Fruit fly (Drosophila melanogaster): ENCODE data around the gene CG31323.

CG31323 gene

DNA sequence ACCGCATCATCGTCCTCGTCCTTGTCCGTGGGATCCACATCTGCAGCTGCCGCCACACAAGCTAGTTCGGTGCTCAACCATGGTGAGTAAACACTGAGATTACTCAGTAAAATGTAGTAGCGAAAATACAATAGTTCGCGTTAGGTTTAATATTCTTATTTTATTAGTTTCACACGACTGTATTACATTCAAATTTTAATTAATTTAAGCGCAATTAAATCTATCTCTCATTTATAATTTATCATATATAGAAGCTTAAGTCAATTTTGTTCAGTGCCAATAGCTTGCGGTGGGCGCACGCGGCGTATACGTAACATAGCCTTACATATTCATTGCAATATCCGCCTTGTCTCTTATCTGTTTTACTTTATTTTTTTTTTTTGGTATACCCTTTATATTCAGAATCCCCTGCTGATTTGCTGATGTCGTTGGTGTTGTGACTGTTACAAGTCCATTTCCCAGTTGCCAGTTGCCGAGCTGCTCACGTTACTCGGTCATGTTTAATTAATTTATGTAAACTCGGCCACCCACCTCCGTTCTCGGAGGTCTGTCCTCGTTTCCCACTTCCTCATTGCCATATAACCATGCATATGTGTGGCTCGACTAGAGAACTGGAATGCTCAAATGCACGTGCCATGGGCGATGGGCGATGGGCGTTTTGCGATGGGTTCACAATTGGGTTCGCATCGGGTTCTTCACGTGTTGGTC, 45.9 kb upstream of the CG31323 start (continued):
- TF ChIP-seq eg (GFP tag; IDR thresholded peaks at IDR 0.05) (peak; percentile 54; the same call in 2 of the 3 replicates), dac (GFP tag; optimal IDR thresholded peaks at IDR 0.05) (no peak), fd59A (GFP tag; optimal IDR thresholded peaks at IDR 0.05) (no peak), CG10669 (GFP tag; optimal IDR thresholded peaks at IDR 0.05) (no peak), CG11762 (GFP tag; optimal IDR thresholded peaks at IDR 0.05; ENCODE audit: insufficient read depth) (no peak), esn (GFP tag; optimal IDR thresholded peaks at IDR 0.05) (no peak), CG16779 (tag; optimal IDR thresholded peaks at IDR 0.05) (no peak), acj6 (GFP tag; optimal IDR thresholded peaks at IDR 0.05) (no peak), CG8632 (GFP tag; optimal IDR thresholded peaks at IDR 0.05) (no peak), svp (GFP tag) (peak; percentile 64), Hr4 (GFP tag; optimal IDR thresholded peaks at IDR 0.05) (peak; percentile 56), CG3032 (tag; optimal IDR thresholded peaks at IDR 0.05) (no peak), CG15336 (GFP tag; IDR thresholded peaks at IDR 0.05) (peak; percentile 56), CG11294 (GFP tag; IDR thresholded peaks at IDR 0.05) (no peak), CG6808 (GFP tag; optimal IDR thresholded peaks at IDR 0.05) (no peak), CG6854 (GFP tag; optimal IDR thresholded peaks at IDR 0.05) (no peak), Ets21C (GFP tag; optimal IDR thresholded peaks at IDR 0.05) (no peak), salr (GFP tag; optimal IDR thresholded peaks at IDR 0.05) (no peak), CG10631 (GFP tag; optimal IDR thresholded peaks at IDR 0.05) (peak; percentile 19), cyc (GFP tag; optimal IDR thresholded peaks at IDR 0.05) (no peak), CG6276 (GFP tag; optimal IDR thresholded peaks at IDR 0.05) (peak; percentile 1), Eip78C (GFP tag) (peak; percentile 56), CG4318 (GFP tag; optimal IDR thresholded peaks at IDR 0.05) (no peak), Met (GFP tag; optimal IDR thresholded peaks at IDR 0.05) (peak; percentile 3)

DNA sequence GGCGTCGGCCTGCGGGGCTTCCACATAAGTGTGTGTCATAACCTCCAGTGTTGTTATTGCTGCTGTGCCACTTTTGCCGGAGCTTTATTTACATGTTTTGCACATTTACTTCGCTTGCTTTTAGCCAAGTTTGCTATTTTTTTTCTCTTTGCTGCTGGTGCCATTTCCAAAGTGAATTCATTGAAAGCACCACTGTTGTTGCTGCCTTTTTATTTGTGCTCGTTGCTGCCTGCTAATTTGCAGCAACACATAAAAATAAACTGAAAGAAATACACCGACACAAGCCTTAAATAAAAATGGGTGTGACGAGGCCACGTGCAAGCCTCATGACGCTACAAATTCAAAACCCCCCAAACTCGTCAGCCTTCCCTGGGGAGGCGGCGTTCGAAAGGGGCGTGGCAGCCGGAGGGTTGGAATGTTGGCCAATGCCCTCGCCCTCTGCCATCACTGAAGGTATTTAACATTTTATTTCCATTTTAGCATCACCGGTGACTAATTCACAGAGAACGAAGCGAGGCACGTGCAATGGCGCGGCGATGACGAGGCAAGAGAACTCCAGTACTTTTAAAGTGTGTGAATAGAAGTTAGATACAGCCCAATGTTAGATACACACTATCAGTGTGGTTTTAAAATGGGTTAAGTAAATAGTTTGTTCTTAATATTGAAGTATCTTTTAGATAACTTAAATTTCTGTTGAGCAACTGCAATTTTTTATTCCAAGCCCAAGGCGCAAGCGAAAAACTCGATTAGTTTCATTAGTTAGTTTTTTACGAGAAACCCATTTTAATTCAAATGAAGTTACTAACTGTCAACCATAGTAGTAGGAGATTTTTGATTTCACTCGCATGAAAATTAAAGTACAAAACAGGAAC, 44.6 kb upstream of the CG31323 start, which contains the start of gene CG14556:
Gene CG14556, plus strand, starts transcription at position 822 of the 872 bp plus-strand sequence.
- TF ChIP-seq vri (GFP tag; optimal IDR thresholded peaks at IDR 0.05) (no peak), fd85E (GFP tag; optimal IDR thresholded peaks at IDR 0.05) (no peak), CG6792 (GFP tag; optimal IDR thresholded peaks at IDR 0.05) (no peak), salr (GFP tag; optimal IDR thresholded peaks at IDR 0.05) (no peak), Ets96B (tag; optimal IDR thresholded peaks at IDR 0.05) (no peak), Blimp-1 (GFP tag; optimal IDR thresholded peaks at IDR 0.05) (no peak), lz (GFP tag; optimal IDR thresholded peaks at IDR 0.05) (no peak), ss (GFP tag; optimal IDR thresholded peaks at IDR 0.05) (no peak), Hr38 (GFP tag; optimal IDR thresholded peaks at IDR 0.05) (no peak), CG11294 (GFP tag; IDR thresholded peaks at IDR 0.05) (no peak; the same call in 1 of the 2 replicates), CG15336 (GFP tag; IDR thresholded peaks at IDR 0.05) (no peak), Sox14 (GFP tag; optimal IDR thresholded peaks at IDR 0.05) (no peak), Hr4 (GFP tag; optimal IDR thresholded peaks at IDR 0.05) (no peak), svp (GFP tag) (no peak), Eip75B (GFP tag; optimal IDR thresholded peaks at IDR 0.05) (no peak), CG1621 (tag; optimal IDR thresholded peaks at IDR 0.05) (no peak), CG6276 (GFP tag; optimal IDR thresholded peaks at IDR 0.05) (peak; percentile 24), Lpt (GFP tag; optimal IDR thresholded peaks at IDR 0.05) (no peak), CG8119 (GFP tag; IDR thresholded peaks at IDR 0.05) (peak; percentile 34; the same call in 1 of the 3 replicates), CG6163 (GFP tag; IDR thresholded peaks at IDR 0.05) (0 out of 3 replicates have a peak, but pooled peaks have one; percentile 30), dsx (GFP tag; optimal IDR thresholded peaks at IDR 0.05; ENCODE audit: poor library complexity, severe bottlenecking) (no peak), Eip78C (GFP tag) (peak; percentile 24), Sox15 (GFP tag; optimal IDR thresholded peaks at IDR 0.05) (no peak), CG3032 (tag; optimal IDR thresholded peaks at IDR 0.05) (no peak), fd59A (GFP tag; optimal IDR thresholded peaks at IDR 0.05) (no peak), Gug (GFP tag; IDR thresholded peaks at IDR 0.05) (no peak), Hr39 (GFP tag; optimal IDR thresholded peaks at IDR 0.05) (no peak), net (GFP tag; optimal IDR thresholded peaks at IDR 0.05) (no peak), CG31627 (GFP tag; optimal IDR thresholded peaks at IDR 0.05) (no peak), CG4318 (GFP tag; optimal IDR thresholded peaks at IDR 0.05) (no peak), Met (GFP tag; optimal IDR thresholded peaks at IDR 0.05) (no peak), CG11902 (GFP tag; optimal IDR thresholded peaks at IDR 0.05) (no peak), CG8632 (GFP tag; optimal IDR thresholded peaks at IDR 0.05) (no peak), dac (GFP tag; optimal IDR thresholded peaks at IDR 0.05) (no peak), CG9139 (GFP tag; optimal IDR thresholded peaks at IDR 0.05) (no peak)
